Fruit fly (Drosophila melanogaster): ENCODE measurements around the gene Ada.

The Ada gene

DNA sequence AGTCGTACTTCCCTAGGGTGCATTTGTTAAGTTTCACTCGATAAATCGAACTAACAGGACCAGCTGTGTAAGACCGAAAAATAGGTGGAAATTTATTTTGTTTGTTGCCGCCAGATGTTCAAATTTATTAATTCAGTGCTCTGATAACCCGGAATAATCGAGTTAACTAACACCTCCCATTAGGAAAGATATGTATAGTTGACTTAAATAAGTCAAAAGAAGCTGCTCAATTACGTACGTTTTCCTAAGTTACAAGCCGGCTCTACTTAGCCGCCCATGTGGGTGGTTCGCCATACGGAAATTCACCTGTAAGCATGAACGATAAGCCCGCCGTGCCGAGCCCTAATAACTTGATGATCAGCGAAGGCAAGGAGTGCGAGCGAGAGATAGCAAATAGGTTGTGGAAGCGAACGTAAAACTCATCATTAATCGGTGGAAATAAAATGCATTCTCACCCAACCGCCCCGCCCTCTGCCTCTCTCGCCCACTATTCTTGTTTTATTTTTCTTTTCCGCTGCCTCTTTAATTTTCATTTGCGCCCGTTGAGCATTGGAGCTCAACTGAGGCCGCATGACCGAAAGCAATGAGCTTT, 11.0 kb upstream of the Ada start (continued):
- TF ChIP-seq tap (tag; optimal IDR thresholded peaks at IDR 0.05): peak; percentile 25
- TF ChIP-seq CG12391 (tag; optimal IDR thresholded peaks at IDR 0.05): peak; percentile 31
- TF ChIP-seq eve (GFP tag; optimal IDR thresholded peaks at IDR 0.05): peak in 1 of 2 experiments; percentile 4
- TF ChIP-seq Chrac-16 (GFP tag; optimal IDR thresholded peaks at IDR 0.05): peak; percentile 44
- no peak for TF ChIP-seq chinmo (GFP tag; IDR thresholded peaks at IDR 0.05; ENCODE audit: partially characterized antibody)
- peak; percentile 55 for TF ChIP-seq Sox102F (GFP tag; optimal IDR thresholded peaks at IDR 0.05)
- TF ChIP-seq CG1529 (GFP tag; optimal IDR thresholded peaks at IDR 0.05): peak; percentile 8
- TF ChIP-seq dmrt99B (tag; optimal IDR thresholded peaks at IDR 0.05): peak; percentile 76
- peak; percentile 36 for TF ChIP-seq D (optimal IDR thresholded peaks at IDR 0.05)
- TF ChIP-seq D (GFP tag; optimal IDR thresholded peaks at IDR 0.05): peak; percentile 10
- TF ChIP-seq CG8944 (GFP tag; optimal IDR thresholded peaks at IDR 0.05): no peak
- peak; percentile 47 for TF ChIP-seq mam (GFP tag; optimal IDR thresholded peaks at IDR 0.05)
- TF ChIP-seq CG17359 (tag; optimal IDR thresholded peaks at IDR 0.05): peak; percentile 28
- peak; percentile 78 for TF ChIP-seq CG2678 (tag; optimal IDR thresholded peaks at IDR 0.05)
- TF ChIP-seq D19B (GFP tag; optimal IDR thresholded peaks at IDR 0.05): peak; percentile 42
- TF ChIP-seq CG10431 (GFP tag; optimal IDR thresholded peaks at IDR 0.05): peak; percentile 4
- TF ChIP-seq fd96Cb (tag; optimal IDR thresholded peaks at IDR 0.05): peak; percentile 65
- TF ChIP-seq Dip3 (GFP tag; optimal IDR thresholded peaks at IDR 0.05): peak; percentile 63
- peak; percentile 60 for TF ChIP-seq NfI (GFP tag; optimal IDR thresholded peaks at IDR 0.05)
- peak; percentile 58 for TF ChIP-seq CG30403 (GFP tag; optimal IDR thresholded peaks at IDR 0.05)
- TF ChIP-seq shn (GFP tag; optimal IDR thresholded peaks at IDR 0.05): peak; percentile 19
- TF ChIP-seq Med (GFP tag): peak; percentile 78
- peak; percentile 57 for TF ChIP-seq zfh2 (GFP tag; optimal IDR thresholded peaks at IDR 0.05)
- TF ChIP-seq CG18599 (GFP tag; optimal IDR thresholded peaks at IDR 0.05): peak; percentile 59
- no peak for TF ChIP-seq CG7745 (tag; optimal IDR thresholded peaks at IDR 0.05)
- no peak for TF ChIP-seq eyg (GFP tag; optimal IDR thresholded peaks at IDR 0.05)
- peak in 1 of 2 experiments; percentile 18 for TF ChIP-seq chif (GFP tag; optimal IDR thresholded peaks at IDR 0.05)
- no peak for TF ChIP-seq nom (GFP tag; optimal IDR thresholded peaks at IDR 0.05)
- TF ChIP-seq CG13296 (GFP tag; optimal IDR thresholded peaks at IDR 0.05): peak; percentile 30
- no peak for TF ChIP-seq Elba2 (GFP tag; optimal IDR thresholded peaks at IDR 0.05)
- TF ChIP-seq Ets65A (GFP tag): peak; percentile 96
- TF ChIP-seq Opbp (GFP tag; IDR thresholded peaks at IDR 0.05; ENCODE audit: partially characterized antibody): no peak
- TF ChIP-seq pho (GFP tag; optimal IDR thresholded peaks at IDR 0.05): peak; percentile 34
- TF ChIP-seq CG7357 (GFP tag; IDR thresholded peaks at IDR 0.05): 0 out of 3 replicates have a peak, but pooled peaks have one; percentile 21
- TF ChIP-seq CG3995 (GFP tag; optimal IDR thresholded peaks at IDR 0.05): peak; percentile 8
- peak; percentile 70 for TF ChIP-seq CG13424 (tag; optimal IDR thresholded peaks at IDR 0.05)
- peak; percentile 43 for TF ChIP-seq HLH54F (GFP tag; optimal IDR thresholded peaks at IDR 0.05)
- TF ChIP-seq CG7987 (GFP tag; optimal IDR thresholded peaks at IDR 0.05): no peak
- no peak for TF ChIP-seq CG17361 (GFP tag; IDR thresholded peaks at IDR 0.05)
- TF ChIP-seq bsh (GFP tag; optimal IDR thresholded peaks at IDR 0.05): peak in 1 of 2 experiments; percentile 20
- peak; percentile 27 for TF ChIP-seq CG12219 (GFP tag; optimal IDR thresholded peaks at IDR 0.05)
- TF ChIP-seq Meics (GFP tag; optimal IDR thresholded peaks at IDR 0.05): peak; percentile 66
- peak; percentile 2 for TF ChIP-seq tin (GFP tag; optimal IDR thresholded peaks at IDR 0.05)
- peak; percentile 45 for TF ChIP-seq Hr3 (GFP tag; optimal IDR thresholded peaks at IDR 0.05)
- peak; percentile 70 for TF ChIP-seq CG3163 (GFP tag; optimal IDR thresholded peaks at IDR 0.05)
- TF ChIP-seq CG8290 (GFP tag; optimal IDR thresholded peaks at IDR 0.05): no peak
- peak in 1 of 2 experiments; percentile 21 for TF ChIP-seq CG8290 (tag; optimal IDR thresholded peaks at IDR 0.05)
- TF ChIP-seq MTF-1 (GFP tag; optimal IDR thresholded peaks at IDR 0.05; ENCODE audit: borderline replicate concordance): no peak
- peak; percentile 61 for TF ChIP-seq CG2712 (tag; optimal IDR thresholded peaks at IDR 0.05)
